Fruit fly (Drosophila melanogaster) whole organism, embryonic: Measurements from ENCODE around the gene E2f1.

Experiments
- B-H1 ChIP-seq: fragments of 200-800 bp; sonication (Bioruptor generic); IDR thresholded peaks from 3 replicates; pipeline ENCODE4 v1.3.6; 2022; ENCODE audit warnings: missing biosample characterization, missing genetic modification characterization
- CG12219 ChIP-seq: fragments of 200-800 bp; sonication (Bioruptor generic); optimal IDR thresholded peaks from 3 replicates; lab custom pipeline; 2018; ENCODE audit warnings: missing biosample characterization, mild to moderate bottlenecking, missing genetic modification characterization
- CG12942 ChIP-seq: fragments of 200-800 bp; sonication (Bioruptor generic); optimal IDR thresholded peaks from 3 replicates; lab custom pipeline; 2016; ENCODE audit warnings: missing biosample characterization, missing genetic modification characterization
- CG16779 ChIP-seq: fragments of 200-800 bp; sonication (Bioruptor generic); IDR thresholded peaks from 2 replicates; pipeline ENCODE4 v1.3.6; 2022; ENCODE audit warnings: missing biosample characterization, missing genetic modification characterization
- CG17359 ChIP-seq: fragments of 200-800 bp; sonication (Bioruptor generic); optimal IDR thresholded peaks from 3 replicates; lab custom pipeline; 2018; ENCODE audit warnings: missing biosample characterization, mild to moderate bottlenecking, missing genetic modification characterization, moderate library complexity
- CG18599 ChIP-seq: fragments of 200-800 bp; sonication (Bioruptor generic); optimal IDR thresholded peaks from 3 replicates; lab custom pipeline; 2017; ENCODE audit warnings: missing biosample characterization, missing genetic modification characterization, mild to moderate bottlenecking, moderate library complexity, missing genetic modification reagents
- CG18619 ChIP-seq: fragments of 200-800 bp; sonication (Bioruptor generic); optimal IDR thresholded peaks from 3 replicates; lab custom pipeline; 2017; ENCODE audit warnings: missing biosample characterization, mild to moderate bottlenecking, missing genetic modification characterization
- CG18764 ChIP-seq: fragments of 200-800 bp; sonication (Bioruptor generic); optimal IDR thresholded peaks from 3 replicates; lab custom pipeline; 2016; ENCODE audit warnings: missing biosample characterization, missing genetic modification characterization
- CG2678 ChIP-seq: fragments of 200-800 bp; sonication (Bioruptor generic); optimal IDR thresholded peaks from 3 replicates; lab custom pipeline; 2019; ENCODE audit warnings: missing biosample characterization, mild to moderate bottlenecking, missing genetic modification characterization, moderate library complexity
- CG31365 ChIP-seq: fragments of 200-800 bp; sonication (Bioruptor generic); optimal IDR thresholded peaks from 2 replicates; lab custom pipeline; 2018; ENCODE audit warnings: missing biosample characterization, mild to moderate bottlenecking, missing genetic modification characterization
- CG3163 ChIP-seq: fragments of 200-800 bp; sonication (Bioruptor generic); optimal IDR thresholded peaks from 3 replicates; lab custom pipeline; 2016; ENCODE audit warnings: missing biosample characterization, missing genetic modification characterization
- CG33213 ChIP-seq: fragments of 200-800 bp; sonication (Bioruptor generic); optimal IDR thresholded peaks from 3 replicates; lab custom pipeline; 2016; ENCODE audit warnings: missing biosample characterization, missing genetic modification characterization
- CG34376 ChIP-seq: fragments of 200-800 bp; sonication (Bioruptor generic); optimal IDR thresholded peaks from 2 replicates; lab custom pipeline; 2018; ENCODE audit warnings: missing biosample characterization, mild to moderate bottlenecking, missing genetic modification characterization
- CG4424 ChIP-seq: fragments of 200-800 bp; sonication (Bioruptor generic); optimal IDR thresholded peaks from 3 replicates; lab custom pipeline; 2016; ENCODE audit warnings: missing biosample characterization, missing genetic modification characterization
- CG6272 ChIP-seq: fragments of 200-800 bp; sonication (Bioruptor generic); IDR thresholded peaks from 2 replicates; pipeline ENCODE4 v1.3.6; 2022; ENCODE audit warnings: missing biosample characterization, missing genetic modification characterization
- CG6765 ChIP-seq: fragments of 200-800 bp; sonication (Bioruptor generic); optimal IDR thresholded peaks from 3 replicates; lab custom pipeline; 2017; ENCODE audit warnings: missing biosample characterization, mild to moderate bottlenecking, missing genetic modification characterization
- CG6854 ChIP-seq: fragments of 200-800 bp; sonication (Bioruptor generic); optimal IDR thresholded peaks from 3 replicates; lab custom pipeline; 2017; ENCODE audit warnings: missing biosample characterization, mild to moderate bottlenecking, missing genetic modification characterization
- CG7556 ChIP-seq: fragments of 200-800 bp; sonication (Bioruptor generic); optimal IDR thresholded peaks from 2 replicates; lab custom pipeline; 2017; ENCODE audit warnings: missing biosample characterization, mild to moderate bottlenecking, missing genetic modification characterization
- CG7786 ChIP-seq: fragments of 200-800 bp; sonication (Bioruptor generic); optimal IDR thresholded peaks from 2 replicates; lab custom pipeline; 2016; ENCODE audit warnings: missing biosample characterization, missing genetic modification characterization
- CG9437 ChIP-seq: fragments of 200-800 bp; sonication (Bioruptor generic); optimal IDR thresholded peaks from 2 replicates; lab custom pipeline; 2018; ENCODE audit warnings: missing biosample characterization, mild to moderate bottlenecking, missing genetic modification characterization
- CG9727 ChIP-seq: fragments of 200-800 bp; sonication (Bioruptor generic); optimal IDR thresholded peaks from 3 replicates; lab custom pipeline; 2017; ENCODE audit warnings: missing biosample characterization, mild to moderate bottlenecking, missing genetic modification characterization
- CoRest ChIP-seq: fragments of 200-800 bp; sonication (Bioruptor generic); optimal IDR thresholded peaks from 3 replicates; lab custom pipeline; 2018; ENCODE audit warnings: missing biosample characterization, mild to moderate bottlenecking, missing genetic modification characterization, moderate library complexity
- Dek ChIP-seq: fragments of 200-800 bp; sonication (Bioruptor generic); optimal IDR thresholded peaks from 3 replicates; lab custom pipeline; 2019; ENCODE audit warnings: missing biosample characterization, mild to moderate bottlenecking, missing genetic modification characterization, moderate library complexity
- Doc2 ChIP-seq: fragments of 200-800 bp; sonication (Bioruptor generic); IDR thresholded peaks from 2 replicates; pipeline ENCODE4 v1.3.6; 2022; ENCODE audit warnings: missing biosample characterization, missing genetic modification characterization
- E2f2 ChIP-seq: fragments of 200-800 bp; sonication (Bioruptor generic); IDR thresholded peaks from 2 replicates; pipeline ENCODE4 v1.3.6; 2022; ENCODE audit warnings: missing biosample characterization, missing genetic modification characterization
- HHEX ChIP-seq: fragments of 200-800 bp; sonication (Bioruptor generic); optimal IDR thresholded peaks from 3 replicates; lab custom pipeline; 2017; ENCODE audit warnings: missing biosample characterization, mild to moderate bottlenecking, missing genetic modification characterization, missing genetic modification reagents
- HLH3B ChIP-seq: fragments of 200-800 bp; sonication (Bioruptor generic); IDR thresholded peaks from 2 replicates; pipeline ENCODE4 v1.3.6; 2022; ENCODE audit warnings: missing biosample characterization, missing genetic modification characterization
- Hey ChIP-seq: fragments of 200-800 bp; sonication (Bioruptor generic); optimal IDR thresholded peaks from 3 replicates; lab custom pipeline; 2018; ENCODE audit warnings: missing biosample characterization, mild to moderate bottlenecking, missing genetic modification characterization
- Hmr ChIP-seq: fragments of 200-800 bp; sonication (Bioruptor generic); optimal IDR thresholded peaks from 3 replicates; lab custom pipeline; 2017; ENCODE audit warnings: mild to moderate bottlenecking, missing biosample characterization, missing genetic modification reagents, missing genetic modification characterization
- Lhr ChIP-seq: fragments of 200-800 bp; sonication (Bioruptor generic); optimal IDR thresholded peaks from 3 replicates; lab custom pipeline; 2017; ENCODE audit warnings: mild to moderate bottlenecking, missing biosample characterization, missing genetic modification reagents, missing genetic modification characterization
- MBD-R2 ChIP-seq: fragments of 200-800 bp; sonication (Bioruptor generic); IDR thresholded peaks from 2 replicates; pipeline ENCODE4 v1.3.6; 2022; ENCODE audit warnings: missing biosample characterization, missing genetic modification characterization
- Med ChIP-seq: fragments of 200-800 bp; sonication (Bioruptor generic); peaks from one replicate; lab custom pipeline; 2016; ENCODE audit warnings: missing biosample characterization, missing genetic modification characterization, mild to moderate bottlenecking, inconsistent platforms, moderate library complexity
- Neu2 ChIP-seq: fragments of 200-800 bp; sonication (Bioruptor generic); optimal IDR thresholded peaks from 3 replicates; lab custom pipeline; 2016; ENCODE audit warnings: missing biosample characterization, missing genetic modification characterization, borderline replicate concordance
- Sox102F ChIP-seq: fragments of 200-800 bp; sonication (Bioruptor generic); optimal IDR thresholded peaks from 2 replicates; lab custom pipeline; 2018; ENCODE audit warnings: missing biosample characterization, mild to moderate bottlenecking, missing genetic modification characterization, moderate library complexity
- YL-1 ChIP-seq: fragments of 200-800 bp; sonication (Bioruptor generic); optimal IDR thresholded peaks from 3 replicates; lab custom pipeline; 2017; ENCODE audit warnings: missing biosample characterization, mild to moderate bottlenecking, missing genetic modification characterization
- al ChIP-seq: fragments of 200-800 bp; sonication (Bioruptor generic); IDR thresholded peaks from 2 replicates; pipeline ENCODE4 v1.3.6; 2022; ENCODE audit warnings: missing biosample characterization, missing genetic modification characterization
- ato ChIP-seq: fragments of 200-800 bp; sonication (Bioruptor generic); IDR thresholded peaks from 2 replicates; pipeline ENCODE4 v1.3.6; 2022; ENCODE audit warnings: missing biosample characterization, missing genetic modification characterization; ENCODE audit not compliant: partially characterized antibody
- bcd ChIP-seq: fragments of 200-800 bp; sonication (Bioruptor generic); optimal IDR thresholded peaks from 2 replicates; lab custom pipeline; 2017; ENCODE audit warnings: missing biosample characterization, mild to moderate bottlenecking, missing genetic modification characterization
- bigmax ChIP-seq: fragments of 200-800 bp; sonication (Bioruptor generic); optimal IDR thresholded peaks from 2 replicates; lab custom pipeline; 2018; ENCODE audit warnings: missing biosample characterization, mild to moderate bottlenecking, missing genetic modification characterization
- crol ChIP-seq: fragments of 200-800 bp; sonication (Bioruptor generic); IDR thresholded peaks from 2 replicates; pipeline ENCODE4 v1.3.6; 2022; ENCODE audit warnings: missing biosample characterization, missing genetic modification characterization
- cwo ChIP-seq: fragments of 200-800 bp; sonication (Bioruptor generic); optimal IDR thresholded peaks from 3 replicates; lab custom pipeline; 2017; ENCODE audit warnings: missing biosample characterization, missing genetic modification characterization, mild to moderate bottlenecking, moderate library complexity, missing genetic modification reagents
- danr ChIP-seq: fragments of 200-800 bp; sonication (Bioruptor generic); IDR thresholded peaks from 2 replicates; pipeline ENCODE4 v1.3.6; 2022; ENCODE audit warnings: missing biosample characterization, missing genetic modification characterization
- gcm2 ChIP-seq: fragments of 200-800 bp; sonication (Bioruptor generic); optimal IDR thresholded peaks from 2 replicates; lab custom pipeline; 2016; ENCODE audit warnings: missing biosample characterization, missing genetic modification characterization
- jumu ChIP-seq: fragments of 200-800 bp; sonication (Bioruptor generic); optimal IDR thresholded peaks from 3 replicates; lab custom pipeline; 2016; ENCODE audit warnings: missing biosample characterization, missing genetic modification characterization
- nerfin-1 ChIP-seq: fragments of 200-800 bp; sonication (Bioruptor generic); optimal IDR thresholded peaks from 3 replicates; lab custom pipeline; 2019; ENCODE audit warnings: missing biosample characterization, mild to moderate bottlenecking, missing genetic modification characterization, moderate library complexity
- pzg ChIP-seq: fragments of 200-800 bp; sonication (Bioruptor generic); optimal IDR thresholded peaks from 3 replicates; lab custom pipeline; 2018; ENCODE audit warnings: missing biosample characterization, mild to moderate bottlenecking, missing genetic modification characterization, moderate library complexity
- sisA ChIP-seq: fragments of 200-800 bp; sonication (Bioruptor generic); IDR thresholded peaks from 2 replicates; pipeline ENCODE4 v1.3.6; 2022; ENCODE audit warnings: missing biosample characterization, missing genetic modification characterization
- slp2 ChIP-seq: fragments of 200-800 bp; sonication (Bioruptor generic); optimal IDR thresholded peaks from 2 replicates; lab custom pipeline; 2016; ENCODE audit warnings: missing biosample characterization, missing genetic modification characterization
- sob ChIP-seq: fragments of 200-800 bp; sonication (Bioruptor generic); IDR thresholded peaks from 2 replicates; pipeline ENCODE4 v1.3.6; 2022; ENCODE audit warnings: missing biosample characterization, missing genetic modification characterization
- trh ChIP-seq: fragments of 200-800 bp; sonication (Bioruptor generic); optimal IDR thresholded peaks from 2 replicates; lab custom pipeline; 2016; ENCODE audit warnings: missing biosample characterization, missing genetic modification characterization
- unpg ChIP-seq: fragments of 200-800 bp; sonication (Bioruptor generic); optimal IDR thresholded peaks from 3 replicates; lab custom pipeline; 2018; ENCODE audit warnings: missing biosample characterization, mild to moderate bottlenecking, missing genetic modification characterization, moderate library complexity
- zfh1 ChIP-seq: fragments of 200-800 bp; sonication (Bioruptor generic); IDR thresholded peaks from 3 replicates; pipeline ENCODE4 v1.3.6; 2022; ENCODE audit warnings: missing biosample characterization, missing genetic modification characterization

E2f1 gene

DNA sequence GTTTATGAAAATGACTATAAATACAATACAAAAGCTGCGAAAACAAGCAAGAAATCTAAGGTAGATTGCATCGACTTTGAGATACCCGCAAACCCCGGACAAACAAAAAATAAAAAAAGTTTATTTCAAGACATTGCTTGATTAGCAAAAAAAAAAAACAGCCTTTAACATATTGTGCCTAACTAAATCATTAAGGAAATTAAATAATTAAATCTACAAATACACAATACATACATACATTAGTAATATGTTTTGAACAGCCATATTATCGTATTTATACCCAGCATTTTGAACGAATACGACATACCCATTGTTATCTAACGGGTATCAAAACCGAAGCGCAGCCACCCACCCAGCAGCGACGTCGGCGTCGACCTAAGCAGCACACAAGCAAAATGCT, 47.8 kb downstream of the E2f1 start (continued):
- no peak for TF ChIP-seq CG9727 (GFP tag; lab: Kevin White, UChicago)
- TF ChIP-seq HLH3B (GFP tag; lab: Robert Waterston, UW) = no peak
- TF ChIP-seq nerfin-1 (tag; lab: Kevin White, UChicago) = no peak
- TF ChIP-seq CoRest (tag; lab: Kevin White, UChicago) = peak; percentile 73
- TF ChIP-seq Med (GFP tag; lab: Kevin White, UChicago) = peak; percentile 34
- no peak for TF ChIP-seq MBD-R2 (GFP tag; lab: Robert Waterston, UW)
- TF ChIP-seq zfh1 (GFP tag; lab: Robert Waterston, UW) = no peak
- no peak for TF ChIP-seq CG12219
- no peak for TF ChIP-seq gcm2 (GFP tag; lab: Kevin White, UChicago)
- TF ChIP-seq al (GFP tag; lab: Robert Waterston, UW) = no peak
- no peak for TF ChIP-seq trh (GFP tag; lab: Kevin White, UChicago)
- no peak for TF ChIP-seq CG34376 (GFP tag; lab: Kevin White, UChicago)
- peak; percentile 62 for TF ChIP-seq CG2678 (tag; lab: Kevin White, UChicago)
- peak; percentile 2 for TF ChIP-seq CG12942
- no peak for TF ChIP-seq ato
- no peak for TF ChIP-seq danr
- TF ChIP-seq CG6765 = no peak
- TF ChIP-seq CG4424 (GFP tag; lab: Kevin White, UChicago) = peak; percentile 46
- TF ChIP-seq HHEX (GFP tag; lab: Kevin White, UChicago) = no peak
- TF ChIP-seq B-H1 (GFP tag; lab: Robert Waterston, UW) = no peak
- no peak for TF ChIP-seq sob (GFP tag; lab: Robert Waterston, UW)
- TF ChIP-seq jumu = no peak
- peak; percentile 34 for TF ChIP-seq CG18619 (GFP tag; lab: Kevin White, UChicago)
- TF ChIP-seq CG7556 (GFP tag; lab: Kevin White, UChicago) = peak; percentile 63
- peak; percentile 56; the same call in 1 of the 2 replicates for TF ChIP-seq CG6272 (GFP tag; lab: Robert Waterston, UW)
- TF ChIP-seq bcd (GFP tag; lab: Kevin White, UChicago) = peak; percentile 12
- TF ChIP-seq CG16779 = no peak
- TF ChIP-seq bigmax = no peak
- peak; percentile 56 for TF ChIP-seq unpg
- no peak for TF ChIP-seq crol (GFP tag; lab: Robert Waterston, UW)
- peak; percentile 74 for TF ChIP-seq Sox102F (GFP tag; lab: Kevin White, UChicago)
- TF ChIP-seq cwo = no peak
- no peak for TF ChIP-seq CG18764 (GFP tag; lab: Kevin White, UChicago)
- no peak for TF ChIP-seq Neu2 (GFP tag; lab: Kevin White, UChicago)
- TF ChIP-seq CG3163 (GFP tag; lab: Kevin White, UChicago) = no peak
- no peak for TF ChIP-seq Lhr (GFP tag; lab: Kevin White, UChicago)
- no peak for TF ChIP-seq CG33213 (GFP tag; lab: Kevin White, UChicago)
- no peak for TF ChIP-seq Hmr
- no peak for TF ChIP-seq YL-1 (GFP tag; lab: Kevin White, UChicago)
- TF ChIP-seq sisA = no peak
- TF ChIP-seq Dek (tag; lab: Kevin White, UChicago) = peak; percentile 61
- no peak for TF ChIP-seq pzg (GFP tag; lab: Kevin White, UChicago)
- peak; percentile 17 for TF ChIP-seq CG17359 (tag; lab: Kevin White, UChicago)
- no peak for TF ChIP-seq Doc2
- TF ChIP-seq CG9437 = peak; percentile 56
- no peak for TF ChIP-seq slp2 (GFP tag; lab: Kevin White, UChicago)
- TF ChIP-seq Hey (tag; lab: Kevin White, UChicago) = no peak
- TF ChIP-seq E2f2 (GFP tag; lab: Robert Waterston, UW) = no peak
- TF ChIP-seq CG31365 (tag; lab: Kevin White, UChicago) = no peak
- TF ChIP-seq CG18599 (GFP tag; lab: Kevin White, UChicago) = no peak
- peak; percentile 18 for TF ChIP-seq CG7786
- TF ChIP-seq CG6854 (GFP tag; lab: Kevin White, UChicago) = peak; percentile 22
